Fruit fly (Drosophila melanogaster) whole organism, prepupa: ENCODE measurements around the gene PGS1.

ENCODE experiments used
- Blimp-1 ChIP-seq: fragments of 200-800 bp; sonication (Bioruptor generic); optimal IDR thresholded peaks from 3 replicates; lab custom pipeline; 2017; ENCODE audit warnings: missing biosample characterization, missing genetic modification characterization, mild to moderate bottlenecking, moderate library complexity, missing genetic modification reagents
- CG16779 ChIP-seq: fragments of 200-800 bp; sonication (Bioruptor generic); optimal IDR thresholded peaks from 3 replicates; lab custom pipeline; 2017; ENCODE audit warnings: missing biosample characterization, mild to moderate bottlenecking, missing genetic modification characterization
- CG6163 ChIP-seq: fragments of 200-800 bp; sonication (Bioruptor generic); IDR thresholded peaks from 3 replicates; pipeline ENCODE4 v1.3.6; 2022; ENCODE audit warnings: missing biosample characterization, missing genetic modification characterization
- CG6276 ChIP-seq: fragments of 200-800 bp; sonication (Bioruptor generic); optimal IDR thresholded peaks from 2 replicates; lab custom pipeline; 2017; ENCODE audit warnings: missing biosample characterization, mild to moderate bottlenecking, missing genetic modification characterization
- CG8632 ChIP-seq: fragments of 200-800 bp; sonication (Bioruptor generic); optimal IDR thresholded peaks from 3 replicates; lab custom pipeline; 2016; ENCODE audit warnings: missing biosample characterization, missing genetic modification characterization
- Hr4 ChIP-seq: fragments of 200-800 bp; sonication (Bioruptor generic); optimal IDR thresholded peaks from 3 replicates; lab custom pipeline; 2016; ENCODE audit warnings: missing biosample characterization, missing genetic modification characterization
- Smox ChIP-seq: fragments of 200-800 bp; sonication (Bioruptor generic); optimal IDR thresholded peaks from 3 replicates; lab custom pipeline; 2016; ENCODE audit warnings: missing biosample characterization, missing genetic modification characterization
- dac ChIP-seq: fragments of 200-800 bp; sonication (Bioruptor generic); optimal IDR thresholded peaks from 2 replicates; lab custom pipeline; 2017; ENCODE audit warnings: missing biosample characterization, mild to moderate bottlenecking, missing genetic modification characterization
- esn ChIP-seq: fragments of 200-800 bp; sonication (Bioruptor generic); optimal IDR thresholded peaks from 2 replicates; lab custom pipeline; 2016; ENCODE audit warnings: missing biosample characterization, mild to moderate bottlenecking, missing genetic modification characterization, moderate library complexity
- fd59A ChIP-seq: fragments of 200-800 bp; sonication (Bioruptor generic); optimal IDR thresholded peaks from 2 replicates; lab custom pipeline; 2017; ENCODE audit warnings: missing biosample characterization, mild to moderate bottlenecking, missing genetic modification characterization, missing genetic modification reagents
- lz ChIP-seq: fragments of 200-800 bp; sonication (Bioruptor generic); optimal IDR thresholded peaks from 3 replicates; lab custom pipeline; 2016; ENCODE audit warnings: missing biosample characterization, missing genetic modification characterization
- spab ChIP-seq: fragments of 200-800 bp; sonication (Bioruptor generic); optimal IDR thresholded peaks from 2 replicates; lab custom pipeline; 2017; ENCODE audit warnings: missing biosample characterization, mild to moderate bottlenecking, missing genetic modification characterization, missing genetic modification reagents

DNA sequence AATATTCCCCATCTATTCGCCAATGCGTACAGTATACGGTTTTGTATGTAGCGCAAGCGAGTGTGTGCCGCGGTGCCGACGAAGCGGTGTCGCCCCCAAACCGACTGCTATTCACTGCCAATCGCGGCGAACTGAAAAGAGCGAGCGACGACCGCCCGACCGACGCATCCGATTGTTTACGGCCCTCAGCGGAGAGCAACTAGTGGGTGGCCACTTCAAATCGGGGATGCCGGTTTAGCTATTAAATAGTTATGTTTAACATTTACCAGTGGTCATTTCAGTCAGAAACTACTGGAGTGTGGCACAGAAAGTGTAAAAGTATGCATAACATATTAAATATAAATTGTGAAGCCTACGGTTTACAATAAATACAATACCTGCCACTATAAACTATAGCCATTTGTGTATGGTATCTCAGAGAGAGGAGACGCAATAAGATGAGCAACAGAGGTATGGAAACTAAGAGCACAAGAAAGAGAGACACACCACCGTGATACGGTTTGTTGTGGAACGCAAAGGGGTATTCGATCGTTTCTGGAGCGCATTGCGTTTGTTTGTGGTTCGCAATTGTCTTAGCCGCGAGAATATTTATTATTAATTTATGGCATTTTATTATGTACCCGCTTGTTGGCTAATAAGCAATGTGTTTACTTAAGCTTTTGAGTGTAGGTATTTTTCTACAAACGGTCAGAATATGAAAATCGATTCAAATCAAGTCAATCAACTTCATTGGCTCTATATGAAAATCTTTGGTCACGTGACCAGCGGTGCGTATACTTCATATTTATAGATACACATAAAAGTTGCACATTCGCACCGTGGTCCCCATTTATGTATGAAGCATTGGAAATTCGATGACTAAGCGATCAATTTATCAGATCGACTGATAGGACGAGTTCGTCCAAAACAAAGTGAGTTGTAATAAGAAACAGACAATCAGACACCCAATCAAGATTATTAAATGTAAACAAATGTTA lies 5.6 kb downstream of the PGS1 start:
- peak; percentile 7 for TF ChIP-seq CG6276 (GFP tag; lab: Kevin White, UChicago)
- no peak for TF ChIP-seq lz
- no peak for TF ChIP-seq dac (GFP tag; lab: Kevin White, UChicago)
- TF ChIP-seq Blimp-1 (GFP tag; lab: Kevin White, UChicago): no peak
- TF ChIP-seq CG16779: no peak
- TF ChIP-seq Smox: peak; percentile 10
- no peak for TF ChIP-seq fd59A (GFP tag; lab: Kevin White, UChicago)
- peak; percentile 47; the same call in 1 of the 3 replicates for TF ChIP-seq CG6163 (GFP tag; lab: Robert Waterston, UW)
- TF ChIP-seq CG8632 (GFP tag; lab: Kevin White, UChicago): no peak
- no peak for TF ChIP-seq Hr4 (GFP tag; lab: Kevin White, UChicago)
- TF ChIP-seq esn (GFP tag; lab: Kevin White, UChicago): no peak
- TF ChIP-seq spab (GFP tag; lab: Kevin White, UChicago): no peak
